Worm (Caenorhabditis elegans) whole organism, midembryonic: Measurements from ENCODE around the gene tex-2.

Source experiments
- T22C8.4 ChIP-seq: fragments of 200-800 bp; sonication (Bioruptor generic); IDR thresholded peaks from 2 replicates; pipeline ENCODE4 v1.3.6; 2022; ENCODE audit warnings: missing genetic modification characterization, missing compliant biosample characterization
- cog-1 ChIP-seq: sonication (generic microtip); optimal IDR thresholded peaks from 2 replicates; lab custom pipeline; 2016; ENCODE audit warnings: missing genetic modification characterization, missing compliant biosample characterization
- flt-1 ChIP-seq: fragments of 200-800 bp; sonication (Bioruptor generic); IDR thresholded peaks from 2 replicates; pipeline ENCODE4 v1.3.6; 2022; ENCODE audit warnings: missing genetic modification characterization, missing compliant biosample characterization
- klf-2 ChIP-seq: fragments of 200-800 bp; sonication (Bioruptor generic); conservative IDR thresholded peaks from 2 replicates; pipeline ENCODE4 v1.3.6; 2022; ENCODE audit warnings: missing genetic modification reagents, missing genetic modification characterization, missing compliant biosample characterization
- med-1 ChIP-seq: sonication (generic microtip); optimal IDR thresholded peaks from 2 replicates; lab custom pipeline; 2017; ENCODE audit warnings: missing genetic modification characterization, mild to moderate bottlenecking, missing compliant biosample characterization, antibody characterized with exemption, missing genetic modification reagents; ENCODE audit not compliant: insufficient read depth
- ref-1 ChIP-seq: fragments of 200-800 bp; sonication (Bioruptor generic); conservative IDR thresholded peaks from 2 replicates; pipeline ENCODE4 v1.3.6; 2022; ENCODE audit warnings: missing genetic modification reagents, missing genetic modification characterization, missing compliant biosample characterization
- tab-1 ChIP-seq: fragments of 200-800 bp; sonication (Bioruptor generic); IDR thresholded peaks from 2 replicates; pipeline ENCODE4 v1.3.6; 2022; ENCODE audit warnings: missing genetic modification characterization, missing compliant biosample characterization
- ztf-23 ChIP-seq: fragments of 200-800 bp; sonication (Bioruptor generic); IDR thresholded peaks from 2 replicates; pipeline ENCODE4 v1.3.6; 2022; ENCODE audit warnings: missing genetic modification reagents, missing genetic modification characterization, missing compliant biosample characterization
- ztf-29 ChIP-seq: fragments of 200-800 bp; sonication (Bioruptor generic); IDR thresholded peaks from 2 replicates; pipeline ENCODE4 v1.3.6; 2022; ENCODE audit warnings: missing genetic modification reagents, missing genetic modification characterization, missing compliant biosample characterization

The tex-2 gene

ce11 chrII:5866920-5867319, 6.5 kb downstream of the tex-2 start:
- TF ChIP-seq med-1 (GFP tag; lab: Kevin White, UChicago) = no peak
- TF ChIP-seq ztf-29 (GFP tag; lab: Robert Waterston, UW) = no peak
- no peak for TF ChIP-seq tab-1
- no peak for TF ChIP-seq T22C8.4 (GFP tag; lab: Robert Waterston, UW)
- no peak for TF ChIP-seq ztf-23 (GFP tag; lab: Robert Waterston, UW)
- TF ChIP-seq klf-2 (GFP tag; lab: Robert Waterston, UW) = no peak
- TF ChIP-seq cog-1 (tag; lab: Kevin White, UChicago) = no peak
- no peak for TF ChIP-seq ref-1 (GFP tag; lab: Robert Waterston, UW)
- no peak for TF ChIP-seq flt-1 (GFP tag; lab: Robert Waterston, UW)

DNA sequence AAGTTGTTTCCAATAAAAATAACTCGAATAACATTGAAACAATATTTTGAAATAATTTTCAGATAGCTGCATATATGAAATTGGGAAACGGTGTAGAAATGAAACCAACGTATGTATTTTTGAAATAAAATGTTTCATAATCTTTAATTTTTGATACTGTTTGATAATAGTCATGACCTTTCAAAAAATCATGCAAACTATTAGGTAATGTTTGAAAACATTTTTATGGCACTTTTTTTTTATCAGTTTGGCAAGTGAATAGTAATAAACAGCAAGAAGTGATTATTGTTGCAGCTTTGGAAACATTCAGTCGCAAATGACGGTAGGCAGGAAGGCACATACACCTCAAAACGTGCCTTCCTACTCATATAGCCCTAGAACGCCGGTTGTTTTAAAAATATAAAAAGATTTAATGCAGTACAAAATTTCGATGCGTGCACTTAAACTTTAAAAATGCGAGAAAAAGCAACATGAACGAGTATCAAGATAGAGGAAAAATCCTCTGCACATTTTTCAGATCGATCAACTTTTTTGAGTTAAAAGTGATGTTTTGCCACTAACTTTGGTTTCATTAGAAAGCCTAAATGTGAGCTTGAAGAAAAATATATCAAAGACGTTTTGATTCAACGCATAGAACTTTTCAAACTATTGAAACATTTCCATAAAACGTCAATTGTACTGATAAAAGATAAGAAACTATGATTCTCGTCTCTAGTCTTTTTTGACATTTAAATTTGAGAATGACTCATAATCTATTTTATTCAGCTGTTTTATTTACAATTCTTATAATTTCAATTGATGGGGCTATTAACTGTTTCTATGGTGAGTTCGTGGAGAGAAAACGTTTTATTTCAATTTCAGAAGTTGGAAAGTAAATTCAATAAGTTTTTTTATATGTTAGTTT, 7.8 kb downstream of the tex-2 start, which contains the start of gene F55C12.19:
Gene F55C12.19, plus strand, starts transcription at position 735 of the 904 bp plus-strand sequence.
- TF ChIP-seq ztf-23 (GFP tag; lab: Robert Waterston, UW) = no peak
- TF ChIP-seq tab-1 = no peak
- no peak for TF ChIP-seq T22C8.4 (GFP tag; lab: Robert Waterston, UW)
- TF ChIP-seq flt-1 (GFP tag; lab: Robert Waterston, UW) = no peak
- no peak for TF ChIP-seq klf-2 (GFP tag; lab: Robert Waterston, UW)
- no peak for TF ChIP-seq cog-1 (tag; lab: Kevin White, UChicago)
- no peak for TF ChIP-seq med-1 (GFP tag; lab: Kevin White, UChicago)

ce11 chrII:5863893-5864292, 9.5 kb downstream of the tex-2 start, which contains the start of gene tag-234:
Gene tag-234 (plus strand): TSS chrII:5864193.
- TF ChIP-seq ztf-23 (GFP tag; lab: Robert Waterston, UW) (no peak), ztf-29 (GFP tag; lab: Robert Waterston, UW) (no peak), klf-2 (GFP tag; lab: Robert Waterston, UW) (no peak), T22C8.4 (GFP tag; lab: Robert Waterston, UW) (no peak), tab-1 (no peak), flt-1 (GFP tag; lab: Robert Waterston, UW) (no peak), med-1 (GFP tag; lab: Kevin White, UChicago) (no peak), cog-1 (tag; lab: Kevin White, UChicago) (no peak), ref-1 (GFP tag; lab: Robert Waterston, UW) (no peak)

ce11 chrII:5860621-5861020, 12.8 kb downstream of the tex-2 start:
- TF ChIP-seq klf-2 (GFP tag; lab: Robert Waterston, UW) = no peak

DNA sequence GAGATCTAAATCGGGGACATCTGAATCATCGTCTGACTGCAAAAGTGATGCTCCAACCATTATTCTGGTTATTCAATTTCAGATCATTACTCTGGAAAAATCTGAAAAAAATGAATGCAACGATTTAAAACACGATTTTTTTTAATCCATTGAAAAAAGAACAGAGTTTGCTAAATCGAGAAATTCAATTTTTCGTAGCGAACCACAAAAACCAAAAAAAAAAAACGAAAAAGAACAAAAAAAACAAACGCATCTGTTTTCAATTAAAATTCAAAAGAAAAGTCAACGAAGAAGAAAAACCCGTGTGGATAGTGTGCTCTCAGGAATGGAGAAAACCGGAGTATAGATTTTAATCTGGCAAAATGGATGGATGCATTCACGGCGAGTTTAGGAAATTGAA, 15.1 kb downstream of the tex-2 start, which contains the start of gene F55C12.4:
Gene F55C12.4, minus strand, starts transcription at position 101 of the 400 bp plus-strand sequence.
- TF ChIP-seq ref-1 (GFP tag; lab: Robert Waterston, UW) (no peak), flt-1 (GFP tag; lab: Robert Waterston, UW) (no peak), cog-1 (tag; lab: Kevin White, UChicago) (no peak), ztf-23 (GFP tag; lab: Robert Waterston, UW) (no peak), ztf-29 (GFP tag; lab: Robert Waterston, UW) (no peak)

ce11 chrII:5854122-5854521, 19.3 kb downstream of the tex-2 start, which contains the start of gene H41C03.1:
Gene H41C03.1 (plus strand): TSS chrII:5854422.
- no peak for TF ChIP-seq ztf-23 (GFP tag; lab: Robert Waterston, UW)
- no peak for TF ChIP-seq ztf-29 (GFP tag; lab: Robert Waterston, UW)
- no peak for TF ChIP-seq flt-1 (GFP tag; lab: Robert Waterston, UW)
- no peak for TF ChIP-seq ref-1 (GFP tag; lab: Robert Waterston, UW)

DNA sequence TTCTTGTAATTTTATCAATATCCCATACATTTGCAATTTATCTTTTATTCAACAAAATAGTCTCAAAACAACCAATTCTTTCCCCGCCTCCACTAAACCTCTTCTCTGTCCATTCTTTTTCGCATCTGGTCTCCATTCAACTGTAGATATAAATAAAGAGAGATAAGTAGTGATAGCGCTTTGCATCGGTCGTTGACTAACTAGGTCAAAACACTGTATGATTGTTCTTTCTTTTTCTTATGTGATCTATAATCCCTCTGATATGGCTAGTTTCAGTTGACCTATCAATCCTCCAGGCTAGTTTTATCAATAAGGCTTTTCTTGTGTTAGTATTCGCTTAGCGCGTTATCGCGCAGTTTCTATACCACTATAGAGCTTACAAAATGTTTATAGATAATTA, 20.2 kb downstream of the tex-2 start:
- TF ChIP-seq ztf-29 (GFP tag; lab: Robert Waterston, UW) (no peak), T22C8.4 (GFP tag; lab: Robert Waterston, UW) (no peak), med-1 (GFP tag; lab: Kevin White, UChicago) (no peak), cog-1 (tag; lab: Kevin White, UChicago) (no peak), flt-1 (GFP tag; lab: Robert Waterston, UW) (no peak), tab-1 (no peak), ztf-23 (GFP tag; lab: Robert Waterston, UW) (no peak), ref-1 (GFP tag; lab: Robert Waterston, UW) (no peak), klf-2 (GFP tag; lab: Robert Waterston, UW) (no peak)

- TF ChIP-seq T22C8.4 (GFP tag; lab: Robert Waterston, UW) (no peak), tab-1 (no peak), klf-2 (GFP tag; lab: Robert Waterston, UW) (no peak)
Measured at ce11 chrII:5852007-5852406, 21.4 kb downstream of the tex-2 start, which contains the start of gene H41C03.2. Gene H41C03.2 (minus strand): TSS chrII:5852107.

DNA sequence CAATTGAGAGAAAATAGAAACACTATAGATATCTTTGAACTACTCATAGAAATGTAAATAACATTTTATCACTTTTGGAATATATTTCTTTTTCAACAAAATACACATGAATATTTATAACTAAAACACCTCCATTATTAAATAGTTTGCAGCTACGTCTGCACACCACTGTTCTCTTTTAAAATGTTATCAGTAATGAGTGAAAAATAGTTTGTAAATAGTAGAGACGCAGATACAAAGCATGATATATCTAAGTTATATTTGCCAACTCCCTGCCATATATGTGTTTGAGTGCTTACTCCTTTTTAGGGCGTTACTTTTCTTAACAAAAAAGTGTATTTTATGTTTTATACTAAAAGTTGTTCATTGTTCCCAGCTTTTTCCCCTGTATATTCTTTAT, 27.2 kb downstream of the tex-2 start:
- TF ChIP-seq tab-1 (no peak), klf-2 (GFP tag; lab: Robert Waterston, UW) (no peak), ztf-23 (GFP tag; lab: Robert Waterston, UW) (no peak), med-1 (GFP tag; lab: Kevin White, UChicago) (no peak), ztf-29 (GFP tag; lab: Robert Waterston, UW) (no peak), cog-1 (tag; lab: Kevin White, UChicago) (no peak)
